Worm (Caenorhabditis elegans): Measurements from ENCODE around the gene B0244.9.

B0244.9 gene

DNA sequence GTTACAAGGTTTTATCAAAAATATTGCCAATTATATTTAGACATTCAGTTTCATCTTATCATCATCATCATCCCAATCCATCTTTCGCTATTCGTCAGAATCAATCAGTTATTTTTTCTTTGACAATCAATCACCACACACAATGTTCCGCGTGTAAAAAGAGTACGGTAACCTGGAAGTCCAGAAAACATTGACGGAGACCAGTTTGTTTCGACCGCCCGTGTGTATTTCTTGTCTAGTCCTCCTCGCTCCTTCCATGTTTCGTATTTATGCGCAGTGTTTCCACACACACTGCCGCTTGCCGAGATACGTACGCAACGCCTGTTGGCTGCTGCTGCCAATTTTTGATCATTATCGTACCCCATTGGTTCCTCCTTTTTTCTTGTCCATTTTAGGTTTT is 20.2 kb downstream of the B0244.9 start (continued):
- TF ChIP-seq nhr-27 (tag; optimal IDR thresholded peaks at IDR 0.05) (no peak), dox-1 (GFP tag; IDR thresholded peaks at IDR 0.05) (0 out of 2 replicates have a peak, but pooled peaks have one; percentile 20), nfya-1 (tag; optimal IDR thresholded peaks at IDR 0.05; ENCODE audit: borderline replicate concordance, insufficient read depth) (no peak), ztf-18 (tag; optimal IDR thresholded peaks at IDR 0.05) (no peak), aptf-3 (GFP tag; IDR thresholded peaks at IDR 0.05) (no peak), Y79H2A.3 (GFP tag; conservative IDR thresholded peaks at IDR 0.05) (no peak), Y67H2A.10 (GFP tag; conservative IDR thresholded peaks at IDR 0.05) (no peak), ztf-26 (tag; optimal IDR thresholded peaks at IDR 0.05) (peak; percentile 29), madf-6 (GFP tag; IDR thresholded peaks at IDR 0.05) (peak; percentile 25; the same call in 1 of the 2 replicates), let-526 (GFP tag; IDR thresholded peaks at IDR 0.05) (no peak), egrh-3 (GFP tag; IDR thresholded peaks at IDR 0.05) (no peak)

DNA sequence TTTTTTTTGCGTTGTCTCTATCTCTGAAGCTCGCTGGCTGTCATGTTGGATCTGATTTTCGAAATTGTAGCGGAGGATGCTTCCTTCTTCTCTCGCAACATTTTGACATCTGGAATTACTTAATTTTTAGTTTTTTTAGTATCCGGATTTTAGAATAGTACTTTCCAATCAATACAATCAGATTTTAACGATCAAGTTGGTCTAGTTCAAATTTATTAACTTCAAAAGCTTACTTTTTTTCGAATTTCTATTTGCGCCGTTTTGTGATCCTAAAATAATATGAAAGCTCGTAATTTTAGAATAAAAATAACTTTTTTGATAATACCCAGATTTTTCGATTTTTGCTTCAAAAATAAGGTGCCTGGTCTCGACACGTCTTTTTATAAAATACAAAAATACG is 20.8 kb downstream of the B0244.9 start, which contains the start of gene B0336.12:
B0336.12 (minus strand) TSS at position 101 of the 400 bp plus-strand sequence.
- no peak for TF ChIP-seq dpl-1 (GFP tag; optimal IDR thresholded peaks at IDR 0.05)
- TF ChIP-seq nfyb-1 (GFP tag; IDR thresholded peaks at IDR 0.05): no peak
- no peak for TF ChIP-seq ceh-27 (GFP tag; optimal IDR thresholded peaks at IDR 0.05)

- TF ChIP-seq D2030.7 (GFP tag; IDR thresholded peaks at IDR 0.05): no peak
- no peak for TF ChIP-seq T26A5.8 (tag; optimal IDR thresholded peaks at IDR 0.05)
- TF ChIP-seq ztf-28 (GFP tag; IDR thresholded peaks at IDR 0.05): no peak
- no peak for TF ChIP-seq F23B12.7 (tag; optimal IDR thresholded peaks at IDR 0.05; ENCODE audit: insufficient read depth)
- no peak for TF ChIP-seq ceh-91 (GFP tag; IDR thresholded peaks at IDR 0.05)
- TF ChIP-seq F22D6.2 (tag; optimal IDR thresholded peaks at IDR 0.05): no peak
- TF ChIP-seq fkh-3 (tag; optimal IDR thresholded peaks at IDR 0.05): no peak
- TF ChIP-seq ekl-4 (GFP tag; IDR thresholded peaks at IDR 0.05): no peak
- TF ChIP-seq F49E8.2 (tag; optimal IDR thresholded peaks at IDR 0.05; ENCODE audit: insufficient read depth): no peak
- no peak for TF ChIP-seq Y95B8A.8 (GFP tag; IDR thresholded peaks at IDR 0.05)
- TF ChIP-seq hmg-20 (GFP tag; IDR thresholded peaks at IDR 0.05): no peak
- no peak for TF ChIP-seq rec-8 (tag; optimal IDR thresholded peaks at IDR 0.05)
- TF ChIP-seq mxl-1 (tag; optimal IDR thresholded peaks at IDR 0.05): no peak
- no peak for TF ChIP-seq ztf-25 (GFP tag; IDR thresholded peaks at IDR 0.05)
These were observed 21.6 kb downstream of the B0244.9 start, which contains the start of gene hpo-28 for ce11 chrIII:5709224-5709623. hpo-28 (minus strand) TSS chrIII:5709324.

- TF ChIP-seq C06A6.2 (GFP tag; conservative IDR thresholded peaks at IDR 0.05) (no peak), nhr-80 (tag; optimal IDR thresholded peaks at IDR 0.05) (no peak), bed-1 (GFP tag; IDR thresholded peaks at IDR 0.05) (no peak), F39B2.1 (GFP tag; IDR thresholded peaks at IDR 0.05) (no peak), akir-1 (GFP tag; optimal IDR thresholded peaks at IDR 0.05) (no peak), ekl-4 (GFP tag; IDR thresholded peaks at IDR 0.05) (no peak), ztf-28 (GFP tag; IDR thresholded peaks at IDR 0.05) (no peak), athp-1 (tag; optimal IDR thresholded peaks at IDR 0.05) (no peak), F37B4.10 (GFP tag; IDR thresholded peaks at IDR 0.05) (no peak), B0035.1 (tag; optimal IDR thresholded peaks at IDR 0.05) (no peak), madf-10 (tag; optimal IDR thresholded peaks at IDR 0.05) (no peak), snpc-1.1 (tag; optimal IDR thresholded peaks at IDR 0.05; ENCODE audit: insufficient read depth) (no peak), gei-17 (GFP tag; optimal IDR thresholded peaks at IDR 0.05) (no peak), madf-3 (GFP tag; IDR thresholded peaks at IDR 0.05) (no peak), lin-35 (GFP tag; optimal IDR thresholded peaks at IDR 0.05) (no peak), ceh-91 (GFP tag; IDR thresholded peaks at IDR 0.05) (no peak), die-1 (tag; optimal IDR thresholded peaks at IDR 0.05) (no peak), efl-1 (GFP tag; optimal IDR thresholded peaks at IDR 0.05) (no peak)
These were observed 22.8 kb downstream of the B0244.9 start for ce11 chrIII:5708024-5708423.
